Worm (Caenorhabditis elegans): ENCODE measurements around the gene abu-15.

The abu-15 gene

DNA sequence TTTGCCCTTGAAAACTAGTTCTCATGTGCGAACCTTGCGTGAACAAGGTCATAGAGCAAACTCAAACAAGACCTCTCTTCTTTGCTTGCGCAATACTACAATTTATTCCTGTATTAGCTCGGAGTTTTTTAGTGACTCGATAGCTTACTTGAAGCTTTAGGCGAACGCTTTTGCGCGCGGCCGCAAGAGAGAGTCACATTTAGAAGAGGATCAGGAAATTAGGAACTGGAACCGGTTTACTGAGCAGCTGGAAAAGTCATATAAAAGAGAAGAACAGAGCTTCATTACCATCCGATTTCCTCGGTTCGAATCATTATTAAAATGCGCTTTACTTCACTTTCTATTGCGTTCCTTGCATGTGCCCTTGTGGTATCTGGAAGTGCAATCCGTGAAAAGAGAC, at the start of gene abu-15:
TSS of gene abu-15 (plus strand) at position 301 of the 400 bp plus-strand sequence.
- TF ChIP-seq elt-2 (tag; optimal IDR thresholded peaks at IDR 0.05) = no peak
- TF ChIP-seq mdl-1 (tag; optimal IDR thresholded peaks at IDR 0.05) = no peak
- no peak for TF ChIP-seq egl-5 (tag; optimal IDR thresholded peaks at IDR 0.05)
- no peak for TF ChIP-seq sea-2 (GFP tag; optimal IDR thresholded peaks at IDR 0.05)
- no peak for TF ChIP-seq jun-1 (tag; optimal IDR thresholded peaks at IDR 0.05)
- TF ChIP-seq fkh-2 (tag; optimal IDR thresholded peaks at IDR 0.05) = no peak
- no peak for TF ChIP-seq nhr-25 (tag; optimal IDR thresholded peaks at IDR 0.05)
- TF ChIP-seq unc-62 (GFP tag; optimal IDR thresholded peaks at IDR 0.05) = no peak
- TF ChIP-seq ceh-28 (tag; optimal IDR thresholded peaks at IDR 0.05) = no peak
- no peak for TF ChIP-seq ztf-11 (tag; optimal IDR thresholded peaks at IDR 0.05)
- no peak for TF ChIP-seq nhr-23 (tag; optimal IDR thresholded peaks at IDR 0.05)
- no peak for TF ChIP-seq nhr-77 (tag; optimal IDR thresholded peaks at IDR 0.05)
- TF ChIP-seq nhr-28 (tag; optimal IDR thresholded peaks at IDR 0.05) = no peak
- no peak for TF ChIP-seq eor-1 (tag; optimal IDR thresholded peaks at IDR 0.05)
- no peak for TF ChIP-seq daf-12 (tag; optimal IDR thresholded peaks at IDR 0.05)

DNA sequence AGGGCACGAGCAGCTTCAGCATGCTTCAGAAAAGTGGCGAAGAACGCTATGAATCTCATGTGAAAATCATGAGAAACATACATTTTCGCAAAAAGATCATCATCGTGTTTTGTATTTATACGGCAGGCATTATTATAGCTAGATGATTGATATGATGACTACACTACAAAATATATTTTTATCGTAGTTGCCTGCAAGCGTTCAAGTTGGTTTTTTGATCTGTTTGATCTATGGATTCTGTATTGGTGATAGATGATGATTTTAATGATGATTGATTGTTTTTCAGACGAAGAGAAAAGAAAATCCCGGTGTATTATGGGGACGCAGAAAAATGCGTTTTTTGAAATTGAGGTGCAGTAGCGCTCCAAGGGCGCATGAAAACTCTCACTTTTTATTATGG, 47.7 kb upstream of the abu-15 start, which contains the start of gene ugt-63:
TSS of gene ugt-63 (minus strand) at position 89 of the 400 bp plus-strand sequence.
- TF ChIP-seq nhr-43 (tag; optimal IDR thresholded peaks at IDR 0.05; ENCODE audit: poor library complexity, severe bottlenecking) (peak; percentile 63), elt-1 (tag; optimal IDR thresholded peaks at IDR 0.05) (no peak)

DNA sequence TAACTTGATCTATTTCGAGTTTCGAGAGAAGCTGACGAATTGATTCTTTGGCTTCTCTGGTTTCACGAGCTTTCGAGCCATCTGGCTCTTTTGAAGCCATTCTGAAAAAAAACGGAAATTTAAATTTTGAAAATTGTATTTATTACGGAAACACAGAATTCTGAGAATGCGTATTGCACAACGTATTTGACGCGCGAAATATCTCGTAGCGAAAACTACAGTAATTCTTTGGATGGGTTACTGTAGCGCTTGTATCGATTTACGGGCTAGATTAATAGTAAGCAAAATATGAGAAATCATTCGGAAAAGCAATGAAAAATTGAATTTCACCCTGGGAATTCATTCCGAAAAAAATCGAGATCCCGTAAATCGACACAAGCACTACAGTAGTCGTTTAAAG, 44.7 kb upstream of the abu-15 start, which contains the start of gene C04F5.8:
TSS of gene C04F5.8 (minus strand) at position 101 of the 400 bp plus-strand sequence.
- TF ChIP-seq pqm-1 (tag; optimal IDR thresholded peaks at IDR 0.05) = no peak
- no peak for TF ChIP-seq aly-2 (tag; optimal IDR thresholded peaks at IDR 0.05)
- no peak for TF ChIP-seq fkh-2 (tag; optimal IDR thresholded peaks at IDR 0.05)
- TF ChIP-seq sea-2 (GFP tag; optimal IDR thresholded peaks at IDR 0.05) = no peak
- TF ChIP-seq nhr-77 (tag; optimal IDR thresholded peaks at IDR 0.05) = no peak

DNA sequence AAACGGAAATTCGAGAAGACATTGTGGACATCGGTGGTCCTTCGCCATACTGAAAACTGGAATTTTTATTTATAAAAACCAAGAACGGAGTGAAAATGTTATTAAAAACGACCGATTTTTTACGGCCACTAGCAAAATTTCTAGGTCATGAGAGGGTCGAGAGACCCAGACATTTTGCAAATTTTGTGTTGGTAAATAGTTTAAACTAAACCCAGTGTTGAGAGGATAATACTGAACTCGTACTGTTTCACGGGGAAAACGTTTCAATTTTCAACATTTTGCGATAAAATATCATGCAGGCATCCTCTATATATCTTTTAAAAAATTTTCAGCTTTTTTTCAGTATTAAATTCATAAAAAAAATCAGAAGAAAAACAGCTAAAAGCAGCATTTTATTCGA, 39.3 kb upstream of the abu-15 start, which contains the start of gene C04F5.9:
TSS of gene C04F5.9 (minus strand) at position 101 of the 400 bp plus-strand sequence.
- TF ChIP-seq daf-12 (tag; optimal IDR thresholded peaks at IDR 0.05) = no peak
- no peak for TF ChIP-seq ceh-9 (tag; optimal IDR thresholded peaks at IDR 0.05)
- no peak for TF ChIP-seq sea-2 (GFP tag; optimal IDR thresholded peaks at IDR 0.05)
- no peak for TF ChIP-seq mml-1 (tag; optimal IDR thresholded peaks at IDR 0.05)
- TF ChIP-seq nhr-28 (tag; optimal IDR thresholded peaks at IDR 0.05) = no peak
- no peak for TF ChIP-seq ceh-16 (tag; optimal IDR thresholded peaks at IDR 0.05)
- no peak for TF ChIP-seq nhr-77 (tag; optimal IDR thresholded peaks at IDR 0.05)
- TF ChIP-seq nhr-11 (tag; optimal IDR thresholded peaks at IDR 0.05) = no peak
- no peak for TF ChIP-seq fkh-2 (tag; optimal IDR thresholded peaks at IDR 0.05)
- no peak for TF ChIP-seq ztf-4 (tag; optimal IDR thresholded peaks at IDR 0.05)
- no peak for TF ChIP-seq lin-15B (tag; optimal IDR thresholded peaks at IDR 0.05)
- no peak for TF ChIP-seq mdl-1 (tag; optimal IDR thresholded peaks at IDR 0.05)
- TF ChIP-seq zag-1 (tag; optimal IDR thresholded peaks at IDR 0.05) = no peak
- no peak for TF ChIP-seq nhr-43 (tag; optimal IDR thresholded peaks at IDR 0.05; ENCODE audit: poor library complexity, severe bottlenecking)

DNA sequence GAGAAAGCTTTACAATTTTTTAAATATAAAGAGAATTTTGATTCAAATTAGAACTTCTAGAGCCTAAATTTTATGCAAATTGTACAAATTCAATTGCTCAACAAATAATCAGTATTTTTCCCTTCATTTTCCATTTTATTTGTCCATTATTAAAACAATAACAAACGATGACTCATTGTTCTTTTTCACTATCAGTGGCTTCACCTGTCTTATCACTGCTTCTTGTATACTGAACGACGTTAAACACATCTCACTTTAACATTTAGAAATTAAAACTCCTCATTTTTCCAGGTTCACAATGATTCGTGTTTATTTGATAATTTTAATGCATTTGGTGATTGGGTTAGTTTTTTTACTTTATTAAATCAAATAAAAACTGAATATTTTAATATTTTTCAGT, 38.7 kb upstream of the abu-15 start, which contains the start of gene sid-1:
TSS of gene sid-1 (plus strand) at position 292 of the 400 bp plus-strand sequence.
- TF ChIP-seq elt-2 (tag; optimal IDR thresholded peaks at IDR 0.05) = peak; percentile 76
- peak; percentile 23 for TF ChIP-seq pqm-1 (tag; optimal IDR thresholded peaks at IDR 0.05)
- no peak for TF ChIP-seq fkh-10 (GFP tag; optimal IDR thresholded peaks at IDR 0.05)
- peak; percentile 27 for TF ChIP-seq pha-4 (tag; optimal IDR thresholded peaks at IDR 0.05)
- no peak for TF ChIP-seq nhr-237 (tag; optimal IDR thresholded peaks at IDR 0.05)

DNA sequence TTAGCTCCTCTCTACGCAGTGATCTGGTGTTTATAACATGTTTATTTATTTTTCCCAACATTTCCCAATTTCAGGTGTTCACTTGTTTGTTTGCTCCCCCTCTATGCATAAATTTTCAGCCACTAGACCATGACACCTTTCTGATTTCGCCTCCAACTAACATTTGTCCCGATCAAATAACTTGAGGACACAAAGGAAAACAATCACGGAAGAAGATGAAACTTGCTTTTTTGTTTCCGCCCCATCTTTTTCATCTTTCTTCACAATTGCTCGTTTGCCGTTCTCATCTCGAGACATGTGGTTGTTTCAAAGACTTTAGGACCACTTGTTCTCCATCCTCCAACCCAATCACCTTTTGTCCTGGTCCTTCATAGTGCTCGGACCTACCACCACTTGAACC, 31.6 kb upstream of the abu-15 start, which contains the start of gene F14F9.5:
TSS of gene F14F9.5 (plus strand) at position 301 of the 400 bp plus-strand sequence.
- no peak for TF ChIP-seq R02D3.7 (tag; optimal IDR thresholded peaks at IDR 0.05)
- no peak for TF ChIP-seq ama-1 (optimal IDR thresholded peaks at IDR 0.05)
- no peak for TF ChIP-seq mml-1 (tag; optimal IDR thresholded peaks at IDR 0.05)
- no peak for TF ChIP-seq fkh-2 (tag; optimal IDR thresholded peaks at IDR 0.05)
- no peak for TF ChIP-seq zag-1 (tag; optimal IDR thresholded peaks at IDR 0.05)
- no peak for TF ChIP-seq ceh-82 (tag; optimal IDR thresholded peaks at IDR 0.05)
- no peak for TF ChIP-seq nhr-43 (tag; optimal IDR thresholded peaks at IDR 0.05; ENCODE audit: poor library complexity, severe bottlenecking)
- no peak for TF ChIP-seq ZK546.5 (tag; optimal IDR thresholded peaks at IDR 0.05)
- no peak for TF ChIP-seq lin-39 (tag; optimal IDR thresholded peaks at IDR 0.05)
- no peak for TF ChIP-seq ceh-16 (tag; optimal IDR thresholded peaks at IDR 0.05)
